Worm (Caenorhabditis elegans) whole organism, young adult: ENCODE data around the gene rpia-1.

Experiments
- C06A6.2 ChIP-seq: fragments of 200-800 bp; sonication (Bioruptor generic); conservative IDR thresholded peaks from 2 replicates; pipeline ENCODE4 v1.3.6; 2022; ENCODE audit warnings: missing genetic modification characterization, missing compliant biosample characterization
- F33H1.4 ChIP-seq: fragments of 200-800 bp; sonication (Bioruptor generic); IDR thresholded peaks from 2 replicates; pipeline ENCODE4 v1.3.6; 2022; ENCODE audit warnings: missing genetic modification reagents, missing genetic modification characterization, missing compliant biosample characterization
- F37B4.10 ChIP-seq: fragments of 200-800 bp; sonication (Bioruptor generic); IDR thresholded peaks from 2 replicates; pipeline ENCODE4 v1.3.6; 2022; ENCODE audit warnings: missing genetic modification characterization, missing compliant biosample characterization
- F39B2.1 ChIP-seq: fragments of 200-800 bp; sonication (Bioruptor generic); IDR thresholded peaks from 2 replicates; pipeline ENCODE4 v1.3.6; 2022; ENCODE audit warnings: missing genetic modification reagents, missing genetic modification characterization, missing compliant biosample characterization
- Y53G8AR.9 ChIP-seq: fragments of 200-800 bp; sonication (Bioruptor generic); conservative IDR thresholded peaks from 2 replicates; pipeline ENCODE4 v1.3.6; 2022; ENCODE audit warnings: missing genetic modification reagents, missing genetic modification characterization, missing compliant biosample characterization
- Y56A3A.18 ChIP-seq: fragments of 200-800 bp; sonication (Bioruptor generic); IDR thresholded peaks from 2 replicates; pipeline ENCODE4 v1.3.6; 2022; ENCODE audit warnings: missing genetic modification reagents, missing genetic modification characterization, missing compliant biosample characterization
- Y95B8A.8 ChIP-seq: fragments of 200-800 bp; sonication (Bioruptor generic); IDR thresholded peaks from 2 replicates; pipeline ENCODE4 v1.3.6; 2022; ENCODE audit warnings: missing genetic modification reagents, missing genetic modification characterization, missing compliant biosample characterization
- bed-2 ChIP-seq: fragments of 200-800 bp; sonication (Bioruptor generic); IDR thresholded peaks from 2 replicates; pipeline ENCODE4 v1.3.6; 2022; ENCODE audit warnings: missing genetic modification reagents, missing genetic modification characterization, missing compliant biosample characterization
- ceh-27 ChIP-seq: fragments of 200-800 bp; sonication (Bioruptor generic); optimal IDR thresholded peaks from 2 replicates; lab custom pipeline; 2018; ENCODE audit warnings: mild to moderate bottlenecking, missing genetic modification characterization, moderate library complexity, missing compliant biosample characterization
- efl-1 ChIP-seq: fragments of 150-350 bp; optimal IDR thresholded peaks from 2 replicates; lab custom pipeline; 2014; ENCODE audit warnings: missing biosample characterization, missing genetic modification reagents, missing genetic modification characterization
- egl-18 ChIP-seq: fragments of 200-800 bp; sonication (Bioruptor generic); IDR thresholded peaks from 2 replicates; pipeline ENCODE4 v1.3.6; 2022; ENCODE audit warnings: missing genetic modification reagents, missing genetic modification characterization, missing compliant biosample characterization
- egl-44 ChIP-seq: fragments of 200-800 bp; sonication (Bioruptor generic); IDR thresholded peaks from 2 replicates; pipeline ENCODE4 v1.3.6; 2022; ENCODE audit warnings: missing genetic modification reagents, missing genetic modification characterization, missing compliant biosample characterization
- ets-4 ChIP-seq: fragments of 200-800 bp; sonication (Bioruptor generic); optimal IDR thresholded peaks from 2 replicates; lab custom pipeline; 2018; ENCODE audit warnings: mild to moderate bottlenecking, missing genetic modification characterization, missing compliant biosample characterization
- gei-17 ChIP-seq: fragments of 200-800 bp; sonication (Bioruptor generic); optimal IDR thresholded peaks from 2 replicates; lab custom pipeline; 2018; ENCODE audit warnings: mild to moderate bottlenecking, missing genetic modification characterization, missing compliant biosample characterization
- hlh-12 ChIP-seq: sonication (generic microtip); optimal IDR thresholded peaks from 2 replicates; lab custom pipeline; 2016; ENCODE audit warnings: missing genetic modification characterization, missing compliant biosample characterization
- lag-1 ChIP-seq: fragments of 200-800 bp; sonication (Bioruptor generic); IDR thresholded peaks from 2 replicates; pipeline ENCODE4 v1.3.6; 2022; ENCODE audit warnings: missing genetic modification reagents, missing genetic modification characterization, missing compliant biosample characterization
- let-526 ChIP-seq: fragments of 200-800 bp; sonication (Bioruptor generic); IDR thresholded peaks from 2 replicates; pipeline ENCODE4 v1.3.6; 2022; ENCODE audit warnings: missing genetic modification reagents, missing genetic modification characterization, missing compliant biosample characterization
- let-607 ChIP-seq, 2 experiments: fragments of 200-800 bp in 1 of 2; sonication (Bioruptor generic) in 1 of 2; sonication (generic microtip) in 1 of 2; optimal IDR thresholded peaks; 2 replicates each; lab custom pipeline; 2016 to 2018; ENCODE audit warnings: mild to moderate bottlenecking in 2 of 2, missing compliant biosample characterization in 2 of 2, missing genetic modification characterization in 2 of 2, moderate library complexity in 2 of 2, missing genotype in 1 of 2
- lin-26 ChIP-seq: fragments of 200-800 bp; sonication (Bioruptor generic); IDR thresholded peaks from 2 replicates; pipeline ENCODE4 v1.3.6; 2022; ENCODE audit warnings: missing genetic modification reagents, missing genetic modification characterization, missing compliant biosample characterization
- lin-54 ChIP-seq: fragments of 200-800 bp; sonication (Bioruptor generic); optimal IDR thresholded peaks from 2 replicates; lab custom pipeline; 2018; ENCODE audit warnings: mild to moderate bottlenecking, missing genetic modification characterization, missing compliant biosample characterization
- lir-1 ChIP-seq: fragments of 200-800 bp; sonication (Bioruptor generic); conservative IDR thresholded peaks from 2 replicates; pipeline ENCODE4 v1.3.6; 2022; ENCODE audit warnings: missing genetic modification reagents, missing genetic modification characterization, missing compliant biosample characterization
- madf-10 ChIP-seq: sonication (generic microtip); optimal IDR thresholded peaks from 2 replicates; lab custom pipeline; 2016; ENCODE audit warnings: mild to moderate bottlenecking, missing genetic modification characterization, missing compliant biosample characterization
- madf-3 ChIP-seq: fragments of 200-800 bp; sonication (Bioruptor generic); IDR thresholded peaks from 2 replicates; pipeline ENCODE4 v1.3.6; 2022; ENCODE audit warnings: missing genetic modification reagents, missing genetic modification characterization, missing compliant biosample characterization
- madf-8 ChIP-seq: fragments of 200-800 bp; sonication (Bioruptor generic); conservative IDR thresholded peaks from 2 replicates; pipeline ENCODE4 v1.3.6; 2022; ENCODE audit warnings: missing genetic modification reagents, missing genetic modification characterization, missing compliant biosample characterization
- mcd-1 ChIP-seq: fragments of 200-800 bp; sonication (Bioruptor generic); IDR thresholded peaks from 2 replicates; pipeline ENCODE4 v1.3.6; 2022; ENCODE audit warnings: missing genetic modification reagents, missing genetic modification characterization, missing compliant biosample characterization
- mes-4 ChIP-seq: sonication (generic microtip); optimal IDR thresholded peaks from 2 replicates; lab custom pipeline; 2016; ENCODE audit warnings: missing genotype, missing genetic modification characterization, missing compliant biosample characterization
- nhr-120 ChIP-seq: fragments of 200-800 bp; sonication (Bioruptor generic); IDR thresholded peaks from 2 replicates; pipeline ENCODE4 v1.3.6; 2022; ENCODE audit warnings: missing genetic modification characterization, missing compliant biosample characterization
- nhr-80 ChIP-seq: sonication (generic microtip); optimal IDR thresholded peaks from 2 replicates; lab custom pipeline; 2016; ENCODE audit warnings: missing genetic modification characterization, missing compliant biosample characterization
- rec-8 ChIP-seq, 2 experiments: sonication (generic microtip); optimal IDR thresholded peaks; 2 replicates each; lab custom pipeline; 2016; ENCODE audit warnings: mild to moderate bottlenecking in 2 of 2, missing genetic modification characterization in 2 of 2, missing genetic modification reagents in 2 of 2, missing genotype in 2 of 2, missing biosample characterization in 1 of 2, missing compliant biosample characterization in 1 of 2, moderate library complexity in 1 of 2
- rpc-1 ChIP-seq, 2 experiments: fragments of 150-350 bp in 1 of 2; sonication (generic microtip) in 1 of 2; optimal IDR thresholded peaks; 2 replicates each; lab custom pipeline; 2014 to 2018; ENCODE audit warnings: missing biosample characterization in 1 of 2, missing genetic modification characterization in 1 of 2, missing genetic modification reagents in 1 of 2, missing genotype in 1 of 2
- snpc-1.1 ChIP-seq: sonication (generic microtip); optimal IDR thresholded peaks from 2 replicates; lab custom pipeline; 2017; ENCODE audit warnings: missing genetic modification characterization, mild to moderate bottlenecking, missing compliant biosample characterization, antibody characterized with exemption, moderate library complexity, missing genotype, missing genetic modification reagents; ENCODE audit not compliant: insufficient read depth
- snpc-4 ChIP-seq, 5 experiments: fragments of 150-350 bp in 1 of 5; sonication (generic microtip) in 4 of 5; optimal IDR thresholded peaks; 2 replicates each; lab custom pipeline; 2014 to 2018; ENCODE audit warnings: missing genetic modification characterization in 5 of 5, missing biosample characterization in 3 of 5, antibody characterized with exemption in 2 of 5, mild to moderate bottlenecking in 2 of 5, missing compliant biosample characterization in 2 of 5, missing genotype in 2 of 5, moderate library complexity in 2 of 5, missing genetic modification reagents in 1 of 5
- tbp1 ChIP-seq: fragments of 200-800 bp; sonication (Bioruptor generic); optimal IDR thresholded peaks from 2 replicates; lab custom pipeline; 2018; ENCODE audit warnings: mild to moderate bottlenecking, missing genetic modification characterization, missing compliant biosample characterization
- tbx-9 ChIP-seq: sonication (generic microtip); optimal IDR thresholded peaks from 2 replicates; lab custom pipeline; 2016; ENCODE audit warnings: borderline replicate concordance, missing genetic modification characterization, inconsistent platforms, missing compliant biosample characterization
- xnd-1 ChIP-seq: sonication (generic microtip); optimal IDR thresholded peaks from 2 replicates; lab custom pipeline; 2016; ENCODE audit warnings: missing genotype, missing genetic modification reagents, missing genetic modification characterization, missing compliant biosample characterization
- zfh-2 ChIP-seq: fragments of 200-800 bp; sonication (Bioruptor generic); conservative IDR thresholded peaks from 2 replicates; pipeline ENCODE4 v1.3.6; 2022; ENCODE audit warnings: missing genetic modification reagents, missing genetic modification characterization, missing compliant biosample characterization
- ztf-18 ChIP-seq: sonication (generic microtip); optimal IDR thresholded peaks from 2 replicates; lab custom pipeline; 2016; ENCODE audit warnings: missing genotype, mild to moderate bottlenecking, missing genetic modification characterization, missing compliant biosample characterization
- ztf-26 ChIP-seq: sonication (generic microtip); optimal IDR thresholded peaks from 2 replicates; lab custom pipeline; 2017; ENCODE audit warnings: missing genetic modification characterization, missing compliant biosample characterization
- ztf-6 ChIP-seq: fragments of 200-800 bp; sonication (Bioruptor generic); IDR thresholded peaks from 2 replicates; pipeline ENCODE4 v1.3.6; 2022; ENCODE audit warnings: missing genetic modification reagents, missing genetic modification characterization, missing compliant biosample characterization

Gene rpia-1

ce11 chrIII:7155631-7156030 lies 32.7 kb downstream of the rpia-1 start (continued):
- TF ChIP-seq Y95B8A.8 (GFP tag; lab: Robert Waterston, UW) (peak; percentile 66; the same call in 1 of the 2 replicates), Y53G8AR.9 (GFP tag; lab: Robert Waterston, UW) (peak; percentile 59), lin-54 (peak; percentile 60), tbx-9 (tag; lab: Kevin White, UChicago) (no peak), ztf-26 (tag; lab: Kevin White, UChicago) (peak; percentile 70), tbp1 (GFP tag; lab: Kevin White, UChicago) (peak; percentile 51), F37B4.10 (GFP tag; lab: Robert Waterston, UW) (no peak), gei-17 (GFP tag; lab: Kevin White, UChicago) (peak; percentile 12), lag-1 (no peak), F33H1.4 (GFP tag; lab: Robert Waterston, UW) (peak; percentile 25; the same call in 1 of the 2 replicates), snpc-4 (GFP tag; optimal IDR thresholded peaks at IDR 0.05; lab: Kevin White, UChicago) (peak; percentile 52), snpc-4 (tag; optimal IDR thresholded peaks at IDR 0.05; lab: Kevin White, UChicago) (peak; percentile 28 to 74 (median 59)), zfh-2 (GFP tag; lab: Robert Waterston, UW) (peak; percentile 81)

ce11 chrIII:7158709-7159108 lies 35.8 kb downstream of the rpia-1 start, which contains the start of gene nuo-4:
Gene nuo-4, minus strand, starts transcription at chrIII:7158809.
- TF ChIP-seq madf-3 (GFP tag; lab: Robert Waterston, UW), result peak; percentile 73; the same call in 1 of the 2 replicates
- no peak for TF ChIP-seq F39B2.1
- TF ChIP-seq, all 124 proteins: peak for 1

- no peak for TF ChIP-seq mcd-1 (GFP tag; lab: Robert Waterston, UW)
- TF ChIP-seq, all 124 proteins: peak for 0
Observed at ce11 chrIII:7159246-7159645, 36.3 kb downstream of the rpia-1 start.

ce11 chrIII:7161055-7161454 lies 38.1 kb downstream of the rpia-1 start, which contains the start of gene rnp-7:
Gene rnp-7, minus strand, starts transcription at chrIII:7161155.
- TF ChIP-seq egl-44 (GFP tag; lab: Robert Waterston, UW) (no peak), nhr-80 (tag; lab: Kevin White, UChicago) (no peak), ceh-27 (GFP tag; lab: Kevin White, UChicago) (no peak), let-526 (GFP tag; lab: Robert Waterston, UW) (no peak), C06A6.2 (no peak), egl-18 (no peak), F37B4.10 (GFP tag; lab: Robert Waterston, UW) (no peak)

ce11 chrIII:7162065-7162762 lies 39.3 kb downstream of the rpia-1 start, which contains the start of the genes syf-2 and K04G7.1:
Gene syf-2, minus strand, starts transcription at chrIII:7162115.
Gene K04G7.1, plus strand, starts transcription at chrIII:7162712.
- TF ChIP-seq efl-1, result peak; percentile 82
- peak; percentile 48 for TF ChIP-seq madf-10 (tag; lab: Kevin White, UChicago)
- no peak for TF ChIP-seq mes-4
- no peak for TF ChIP-seq nhr-120
- TF ChIP-seq ztf-18, result peak; percentile 97
- no peak for TF ChIP-seq F37B4.10 (GFP tag; lab: Robert Waterston, UW)
- peak; percentile 65 to 78 for TF ChIP-seq let-607 (tag; optimal IDR thresholded peaks at IDR 0.05; lab: Kevin White, UChicago)
- TF ChIP-seq snpc-1.1 (tag; lab: Kevin White, UChicago), result peak; percentile 74
- no peak for TF ChIP-seq bed-2 (GFP tag; lab: Robert Waterston, UW)
- TF ChIP-seq xnd-1 (tag; lab: Kevin White, UChicago), result no peak
- TF ChIP-seq ets-4 (GFP tag; lab: Kevin White, UChicago), result no peak
- TF ChIP-seq ztf-6 (GFP tag; lab: Robert Waterston, UW), result no peak
- TF ChIP-seq madf-8, result peak; percentile 31; the same call in 1 of the 2 replicates
- no peak for TF ChIP-seq lin-26 (GFP tag; lab: Robert Waterston, UW)
- TF ChIP-seq Y56A3A.18, result no peak
- no peak for TF ChIP-seq rpc-1 (optimal IDR thresholded peaks at IDR 0.05; lab: Kevin White, UChicago)
- TF ChIP-seq rpc-1 (tag; optimal IDR thresholded peaks at IDR 0.05; lab: Kevin White, UChicago), result no peak
- TF ChIP-seq hlh-12, result no peak
- peak; percentile 85 for TF ChIP-seq lir-1 (GFP tag; lab: Robert Waterston, UW)
- TF ChIP-seq rec-8 (tag; optimal IDR thresholded peaks at IDR 0.05; lab: Kevin White, UChicago), result no peak
